Fruit fly (Drosophila melanogaster): ENCODE data around the gene ham.

The ham gene

dm6 chr2L:18719583-18719982, 73.1 kb downstream of the ham start (continued):
- no peak for TF ChIP-seq svp (GFP tag)
- no peak for TF ChIP-seq CG10631 (GFP tag; optimal IDR thresholded peaks at IDR 0.05)
- TF ChIP-seq CG31627 (GFP tag; optimal IDR thresholded peaks at IDR 0.05), result no peak
- no peak for TF ChIP-seq Sox15 (GFP tag; optimal IDR thresholded peaks at IDR 0.05)
- TF ChIP-seq Blimp-1 (GFP tag; optimal IDR thresholded peaks at IDR 0.05), result no peak
- no peak for TF ChIP-seq Smox (GFP tag; optimal IDR thresholded peaks at IDR 0.05)
- no peak for TF ChIP-seq Ets21C (GFP tag; optimal IDR thresholded peaks at IDR 0.05)
- no peak for TF ChIP-seq CG8632 (GFP tag; optimal IDR thresholded peaks at IDR 0.05)

dm6 chr2L:18717365-18718011, 75.2 kb downstream of the ham start:
- TF ChIP-seq CG3032 (tag; optimal IDR thresholded peaks at IDR 0.05) (peak; percentile 29), fd59A (GFP tag; optimal IDR thresholded peaks at IDR 0.05) (peak; percentile 5), CG3919 (GFP tag; optimal IDR thresholded peaks at IDR 0.05) (peak; percentile 46), Sox15 (GFP tag; optimal IDR thresholded peaks at IDR 0.05) (no peak), fkh (GFP tag; optimal IDR thresholded peaks at IDR 0.05) (peak; percentile 84), Eip78C (GFP tag) (peak; percentile 61), CG15336 (GFP tag; IDR thresholded peaks at IDR 0.05) (peak; percentile 32; the same call in 1 of the 2 replicates), CG11762 (GFP tag; optimal IDR thresholded peaks at IDR 0.05; ENCODE audit: insufficient read depth) (no peak), CG10631 (GFP tag; optimal IDR thresholded peaks at IDR 0.05) (peak; percentile 27), CG8119 (GFP tag; IDR thresholded peaks at IDR 0.05) (peak; percentile 36; the same call in 1 of the 3 replicates), vri (GFP tag; optimal IDR thresholded peaks at IDR 0.05) (no peak), cyc (GFP tag; optimal IDR thresholded peaks at IDR 0.05) (no peak), CG10669 (GFP tag; optimal IDR thresholded peaks at IDR 0.05) (peak; percentile 25), Smox (GFP tag; optimal IDR thresholded peaks at IDR 0.05) (no peak), Sox14 (GFP tag; optimal IDR thresholded peaks at IDR 0.05) (peak; percentile 1), lz (GFP tag; optimal IDR thresholded peaks at IDR 0.05) (no peak), Met (GFP tag; optimal IDR thresholded peaks at IDR 0.05) (no peak), esn (GFP tag; optimal IDR thresholded peaks at IDR 0.05) (no peak), CG11902 (GFP tag; optimal IDR thresholded peaks at IDR 0.05) (no peak), OdsH (GFP tag; optimal IDR thresholded peaks at IDR 0.05) (peak; percentile 1), Ets96B (tag; optimal IDR thresholded peaks at IDR 0.05) (peak; percentile 50), CG1621 (tag; optimal IDR thresholded peaks at IDR 0.05) (peak; percentile 8), spab (GFP tag; optimal IDR thresholded peaks at IDR 0.05) (no peak), Eip75B (GFP tag; optimal IDR thresholded peaks at IDR 0.05) (peak; percentile 15), CG6163 (GFP tag; IDR thresholded peaks at IDR 0.05) (peak; percentile 60; the same call in 2 of the 3 replicates), CG32006 (GFP tag; optimal IDR thresholded peaks at IDR 0.05) (no peak), CG8319 (GFP tag; optimal IDR thresholded peaks at IDR 0.05) (no peak), net (GFP tag; optimal IDR thresholded peaks at IDR 0.05) (no peak), salr (GFP tag; optimal IDR thresholded peaks at IDR 0.05) (no peak), ss (GFP tag; optimal IDR thresholded peaks at IDR 0.05) (peak in 1 of 2 experiments; percentile 44), eg (GFP tag; IDR thresholded peaks at IDR 0.05) (no peak), acj6 (GFP tag; optimal IDR thresholded peaks at IDR 0.05) (no peak), pdm3 (GFP tag; optimal IDR thresholded peaks at IDR 0.05) (peak; percentile 1), CG11294 (GFP tag; IDR thresholded peaks at IDR 0.05) (0 out of 2 replicates have a peak, but pooled peaks have one; percentile 22)

dm6 chr2L:18714086-18714485, 78.6 kb downstream of the ham start:
- TF ChIP-seq Ets21C (GFP tag; optimal IDR thresholded peaks at IDR 0.05) (no peak), Sox15 (GFP tag; optimal IDR thresholded peaks at IDR 0.05) (no peak), lz (GFP tag; optimal IDR thresholded peaks at IDR 0.05) (no peak), CG10631 (GFP tag; optimal IDR thresholded peaks at IDR 0.05) (no peak), CG6276 (GFP tag; optimal IDR thresholded peaks at IDR 0.05) (no peak), svp (GFP tag) (no peak), CG4318 (GFP tag; optimal IDR thresholded peaks at IDR 0.05) (no peak)

Measured in whole organism, prepupa.